Worm (Caenorhabditis elegans): ENCODE measurements around the gene syx-5.

DNA sequence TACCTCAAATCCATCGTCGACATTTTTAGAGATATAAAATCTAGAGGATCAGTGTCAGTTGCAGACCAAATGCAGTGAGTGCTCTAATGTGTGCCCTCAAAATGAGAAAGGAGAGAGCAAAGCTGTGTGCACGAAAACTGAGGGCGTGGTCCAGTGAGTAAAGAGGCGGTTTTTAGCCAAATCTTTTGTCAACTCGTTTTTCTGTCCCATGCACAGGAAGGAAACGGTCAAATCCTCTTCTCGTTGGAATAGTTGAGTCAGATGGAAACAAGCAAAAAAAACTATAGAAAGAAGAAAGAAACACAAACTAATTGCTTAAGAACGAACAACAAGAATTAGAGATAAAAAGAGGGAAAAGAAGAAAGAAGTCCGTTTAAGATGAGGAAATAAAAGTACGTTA is 47.2 kb downstream of the syx-5 start, which contains the start of gene D2023.3:
- no peak for TF ChIP-seq pqm-1 (tag; optimal IDR thresholded peaks at IDR 0.05)
- TF ChIP-seq mdl-1 (tag; optimal IDR thresholded peaks at IDR 0.05): no peak
- TF ChIP-seq D1046.2 (GFP tag; IDR thresholded peaks at IDR 0.05): no peak
- no peak for TF ChIP-seq T20F7.1 (GFP tag; optimal IDR thresholded peaks at IDR 0.05)
